Fruit fly (Drosophila melanogaster) whole organism, prepupa: Measurements from ENCODE around the gene Snmp2.

Experiments
- CG10631 ChIP-seq: fragments of 200-800 bp; sonication (Bioruptor generic); optimal IDR thresholded peaks from 2 replicates; lab custom pipeline; 2016; ENCODE audit warnings: missing biosample characterization, missing genetic modification characterization
- Eip75B ChIP-seq: fragments of 200-800 bp; sonication (Bioruptor generic); optimal IDR thresholded peaks from 3 replicates; lab custom pipeline; 2016; ENCODE audit warnings: missing biosample characterization, missing genetic modification characterization
- Eip93F ChIP-seq: fragments of 200-800 bp; sonication (Bioruptor generic); optimal IDR thresholded peaks from 2 replicates; lab custom pipeline; 2016; ENCODE audit warnings: missing biosample characterization, mild to moderate bottlenecking, missing genetic modification characterization
- Hr39 ChIP-seq: fragments of 200-800 bp; sonication (Bioruptor generic); optimal IDR thresholded peaks from 2 replicates; lab custom pipeline; 2016; ENCODE audit warnings: missing biosample characterization, missing genetic modification characterization
- Lpt ChIP-seq: fragments of 200-800 bp; sonication (Bioruptor generic); optimal IDR thresholded peaks from 3 replicates; lab custom pipeline; 2016; ENCODE audit warnings: missing biosample characterization, missing genetic modification characterization
- fd59A ChIP-seq: fragments of 200-800 bp; sonication (Bioruptor generic); optimal IDR thresholded peaks from 2 replicates; lab custom pipeline; 2017; ENCODE audit warnings: missing biosample characterization, mild to moderate bottlenecking, missing genetic modification characterization, missing genetic modification reagents
- fkh ChIP-seq: fragments of 200-800 bp; sonication (Bioruptor generic); optimal IDR thresholded peaks from 3 replicates; lab custom pipeline; 2017; ENCODE audit warnings: missing biosample characterization, mild to moderate bottlenecking, missing genetic modification characterization, moderate library complexity

- TF ChIP-seq Lpt (GFP tag; lab: Kevin White, UChicago), result no peak
- no peak for TF ChIP-seq fkh (GFP tag; lab: Kevin White, UChicago)
- no peak for TF ChIP-seq Hr39
- no peak for TF ChIP-seq CG10631 (GFP tag; lab: Kevin White, UChicago)
- no peak for TF ChIP-seq fd59A (GFP tag; lab: Kevin White, UChicago)
- no peak for TF ChIP-seq Eip93F (GFP tag; lab: Kevin White, UChicago)
- no peak for TF ChIP-seq Eip75B
Observed at dm6 chr3L:7775365-7775905, 32.6 kb upstream of the Snmp2 start, which contains the start of gene Clk.
